Worm (Caenorhabditis elegans): ENCODE data around the gene T24H7.9.

- no peak for TF ChIP-seq unc-86 (tag; optimal IDR thresholded peaks at IDR 0.05)
- TF ChIP-seq ces-1 (GFP tag; optimal IDR thresholded peaks at IDR 0.05), result no peak
- no peak for TF ChIP-seq blmp-1 (tag; optimal IDR thresholded peaks at IDR 0.05)
- TF ChIP-seq snpc-4 (tag; optimal IDR thresholded peaks at IDR 0.05), result no peak
- TF ChIP-seq jun-1 (tag; optimal IDR thresholded peaks at IDR 0.05), result no peak
- TF ChIP-seq unc-130 (tag; optimal IDR thresholded peaks at IDR 0.05), result no peak
- no peak for TF ChIP-seq tbx-2 (tag; optimal IDR thresholded peaks at IDR 0.05)
- no peak for TF ChIP-seq ztf-4 (tag; optimal IDR thresholded peaks at IDR 0.05)
- TF ChIP-seq nhr-11 (tag; optimal IDR thresholded peaks at IDR 0.05), result no peak
- TF ChIP-seq mep-1 (tag; optimal IDR thresholded peaks at IDR 0.05), result no peak
- no peak for TF ChIP-seq lin-39 (tag; optimal IDR thresholded peaks at IDR 0.05)
- TF ChIP-seq ceh-82 (tag; optimal IDR thresholded peaks at IDR 0.05), result no peak
These were observed 16.0 kb downstream of the T24H7.9 start, which contains the start of gene mks-2 for ce11 chrII:6219346-6219745.

All from whole organism, L1 larva.